Fruit fly (Drosophila melanogaster): ENCODE measurements around the gene Mrtf.
A peak's percentile ranks its signal among the peaks of the same experiment; 100 is the strongest.

Gene Mrtf

dm6 chr3L:2745698-2746410 is 20.5 kb downstream of the Mrtf start:
- no peak for TF ChIP-seq jim (GFP tag; optimal IDR thresholded peaks at IDR 0.05)
- no peak for TF ChIP-seq dl (GFP tag; optimal IDR thresholded peaks at IDR 0.05; ENCODE audit: insufficient read depth in 1 of 2, partially characterized antibody in 2 of 2)
- no peak for TF ChIP-seq usp (GFP tag; optimal IDR thresholded peaks at IDR 0.05)

DNA sequence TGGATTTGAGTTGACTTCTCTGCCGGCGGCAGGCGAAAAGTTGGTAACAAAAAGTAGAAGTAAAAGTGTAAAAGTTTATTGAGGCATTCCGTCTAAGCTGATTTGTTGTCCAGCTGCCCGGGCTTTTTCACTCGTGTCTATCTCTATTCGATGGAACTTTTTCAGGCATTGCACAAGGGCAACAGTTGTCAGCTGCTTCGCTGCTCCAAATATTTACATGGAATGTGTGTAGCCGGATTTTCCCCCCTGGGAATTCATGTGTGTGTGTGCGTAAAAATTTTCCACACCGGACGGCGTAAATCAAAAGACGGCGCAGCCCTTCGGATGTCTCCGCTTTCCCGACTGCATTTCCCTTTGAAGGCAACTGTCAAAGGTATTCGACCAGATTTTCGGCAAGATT is 21.4 kb downstream of the Mrtf start:
- TF ChIP-seq GATAd (GFP tag; optimal IDR thresholded peaks at IDR 0.05): no peak

DNA sequence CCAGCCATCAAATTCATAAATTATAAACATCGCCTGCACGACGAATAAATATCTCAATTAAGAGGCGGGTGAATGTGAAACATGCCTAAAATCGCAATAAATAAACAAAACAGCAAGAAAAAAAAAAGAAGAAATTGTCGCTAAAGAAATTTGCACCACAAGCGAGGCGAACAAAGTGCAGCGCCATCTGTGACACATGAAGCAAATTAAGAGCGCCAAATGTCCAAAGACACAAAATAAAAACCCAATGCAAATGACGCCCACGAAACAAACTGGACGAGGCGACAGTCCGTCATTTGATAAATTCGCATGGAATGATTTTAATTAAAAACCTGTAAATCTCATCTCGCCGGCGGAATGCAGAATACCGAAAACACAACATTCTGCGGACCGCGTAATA is 22.6 kb downstream of the Mrtf start:
- TF ChIP-seq dl (GFP tag; optimal IDR thresholded peaks at IDR 0.05; ENCODE audit: insufficient read depth in 1 of 2, partially characterized antibody in 2 of 2): no peak
- no peak for TF ChIP-seq Sp1 (GFP tag; optimal IDR thresholded peaks at IDR 0.05)
- TF ChIP-seq tai (GFP tag; optimal IDR thresholded peaks at IDR 0.05): no peak
- no peak for TF ChIP-seq Dfd (GFP tag; optimal IDR thresholded peaks at IDR 0.05)
- TF ChIP-seq Vsx2 (GFP tag; optimal IDR thresholded peaks at IDR 0.05; ENCODE audit: partially characterized antibody): no peak
- no peak for TF ChIP-seq Hr78 (GFP tag; optimal IDR thresholded peaks at IDR 0.05)
- no peak for TF ChIP-seq HLH106 (tag; optimal IDR thresholded peaks at IDR 0.05)
- no peak for TF ChIP-seq CG9705 (GFP tag; optimal IDR thresholded peaks at IDR 0.05)
- TF ChIP-seq lola (GFP tag; optimal IDR thresholded peaks at IDR 0.05): no peak
- TF ChIP-seq psq (GFP tag; optimal IDR thresholded peaks at IDR 0.05): no peak
- TF ChIP-seq sv (GFP tag; optimal IDR thresholded peaks at IDR 0.05): no peak
- TF ChIP-seq dsf (GFP tag; optimal IDR thresholded peaks at IDR 0.05; ENCODE audit: borderline replicate concordance): no peak
- TF ChIP-seq Jra (GFP tag; optimal IDR thresholded peaks at IDR 0.05): no peak
- no peak for TF ChIP-seq ey (GFP tag; optimal IDR thresholded peaks at IDR 0.05)
- no peak for TF ChIP-seq Hr83 (GFP tag; optimal IDR thresholded peaks at IDR 0.05; ENCODE audit: poor library complexity, severe bottlenecking)
- TF ChIP-seq foxo (GFP tag; optimal IDR thresholded peaks at IDR 0.05): no peak

dm6 chr3L:2739450-2739849 is 26.9 kb downstream of the Mrtf start, which contains the start of gene Acp62F:
Gene Acp62F, plus strand, starts transcription at chr3L:2739750.
- TF ChIP-seq sv (GFP tag; optimal IDR thresholded peaks at IDR 0.05) (no peak), h (GFP tag; optimal IDR thresholded peaks at IDR 0.05) (no peak), lola (GFP tag; optimal IDR thresholded peaks at IDR 0.05) (no peak), Hnf4 (GFP tag; optimal IDR thresholded peaks at IDR 0.05) (no peak), CG9705 (GFP tag; optimal IDR thresholded peaks at IDR 0.05) (no peak), HLH106 (tag; optimal IDR thresholded peaks at IDR 0.05) (no peak), Hr78 (GFP tag; optimal IDR thresholded peaks at IDR 0.05) (no peak), OdsH (GFP tag; optimal IDR thresholded peaks at IDR 0.05) (no peak), jim (GFP tag; optimal IDR thresholded peaks at IDR 0.05) (no peak), GATAd (GFP tag; optimal IDR thresholded peaks at IDR 0.05) (no peak), psq (GFP tag; optimal IDR thresholded peaks at IDR 0.05) (no peak), pan (optimal IDR thresholded peaks at IDR 0.05) (no peak), Dif (GFP tag; optimal IDR thresholded peaks at IDR 0.05; ENCODE audit: partially characterized antibody) (no peak), dl (GFP tag; optimal IDR thresholded peaks at IDR 0.05; ENCODE audit: insufficient read depth in 1 of 2, partially characterized antibody in 2 of 2) (no peak), fru (GFP tag; optimal IDR thresholded peaks at IDR 0.05) (no peak), N (GFP tag; optimal IDR thresholded peaks at IDR 0.05) (no peak), tai (GFP tag; optimal IDR thresholded peaks at IDR 0.05) (no peak), foxo (GFP tag; optimal IDR thresholded peaks at IDR 0.05) (no peak), Myc (optimal IDR thresholded peaks at IDR 0.05) (no peak), dsf (GFP tag; optimal IDR thresholded peaks at IDR 0.05; ENCODE audit: borderline replicate concordance) (no peak)

dm6 chr3L:2734363-2735160 is 31.8 kb downstream of the Mrtf start:
- TF ChIP-seq ey (GFP tag; optimal IDR thresholded peaks at IDR 0.05) (peak; percentile 1), Abd-B (GFP tag; optimal IDR thresholded peaks at IDR 0.05) (no peak), h (GFP tag; optimal IDR thresholded peaks at IDR 0.05) (peak; percentile 15)
